Fruit fly (Drosophila melanogaster) whole organism: ENCODE measurements around the gene CG14817.

Experiments
- CG8478 ChIP-seq: fragments of >200 bp; optimal IDR thresholded peaks from 2 replicates; lab custom pipeline; 2018; ENCODE audit warnings: inconsistent platforms
- Dll ChIP-seq: fragments of >200 bp; optimal IDR thresholded peaks from 2 replicates; lab custom pipeline; 2017
- EcR ChIP-seq, 2 experiments: fragments of >200 bp; optimal IDR thresholded peaks; 2 replicates each; lab custom pipeline; 2017; ENCODE audit warnings: missing biosample characterization in 2 of 2, missing genetic modification characterization in 2 of 2, missing genetic modification reagents in 2 of 2
- pan ChIP-seq: fragments of >200 bp; optimal IDR thresholded peaks from 2 replicates; lab custom pipeline; 2017
- psq ChIP-seq: fragments of >200 bp; optimal IDR thresholded peaks from 2 replicates; lab custom pipeline; 2017
- usp ChIP-seq: fragments of >200 bp; optimal IDR thresholded peaks from 2 replicates; lab custom pipeline; 2017; ENCODE audit warnings: missing biosample characterization, missing genetic modification characterization, mixed read lengths

The CG14817 gene

DNA sequence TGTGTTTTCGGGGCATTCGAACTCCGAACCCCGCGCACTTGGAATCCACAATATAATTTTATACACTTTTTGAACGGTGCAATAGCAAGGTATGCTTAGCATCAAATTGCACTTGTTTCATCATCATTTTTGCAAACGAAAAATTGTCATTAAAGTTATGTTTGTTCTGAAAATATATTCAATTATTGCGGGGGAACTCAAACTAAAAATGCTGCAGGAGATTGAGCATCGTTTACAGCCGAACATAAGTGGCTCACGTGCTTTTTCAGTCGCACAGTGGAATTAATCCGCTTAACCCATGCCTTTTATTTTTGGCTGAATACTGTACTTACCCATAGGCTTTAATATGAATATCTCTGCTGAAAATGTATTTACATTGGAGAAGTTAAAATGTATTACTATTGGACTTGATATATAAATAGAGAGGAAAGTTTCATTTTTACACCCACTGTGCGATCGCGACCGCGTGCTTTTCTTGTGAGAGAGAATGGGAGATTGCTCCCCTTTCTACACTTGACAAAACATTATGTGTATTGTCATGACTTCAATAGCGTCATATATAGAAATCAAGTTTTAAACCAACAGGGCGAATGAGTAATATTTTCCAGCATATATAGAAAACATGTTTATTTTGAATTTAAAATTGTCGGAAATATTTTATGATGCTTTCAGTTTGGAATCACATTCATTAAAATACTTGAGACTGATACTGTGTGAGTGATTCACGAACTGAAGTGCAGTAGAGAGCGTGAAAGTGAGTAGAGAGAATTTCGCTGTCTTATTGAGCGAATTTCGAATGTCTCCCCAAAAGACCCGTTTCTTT is 46.5 kb downstream of the CG14817 start:
- TF ChIP-seq usp (GFP tag; lab: Kevin White, UChicago), result no peak
- peak in 1 of 2 experiments; percentile 12 for TF ChIP-seq EcR (GFP tag; optimal IDR thresholded peaks at IDR 0.05; lab: Kevin White, UChicago)

dm6 chrX:1828097-1828496 is 49.0 kb downstream of the CG14817 start:
- TF ChIP-seq Dll (lab: Kevin White, UChicago) (no peak), CG8478 (lab: Kevin White, UChicago) (no peak), EcR (GFP tag; optimal IDR thresholded peaks at IDR 0.05; lab: Kevin White, UChicago) (peak; percentile 39), psq (no peak), pan (no peak), usp (GFP tag; lab: Kevin White, UChicago) (no peak)
